Worm (Caenorhabditis elegans): ENCODE results near the gene srh-76.

ce11 chrV:5862479-5863188, 29.0 kb downstream of the srh-76 start, which contains the start of gene F26F12.8:
- no peak for TF ChIP-seq elt-3 (tag; optimal IDR thresholded peaks at IDR 0.05)
- no peak for TF ChIP-seq pqm-1 (tag; optimal IDR thresholded peaks at IDR 0.05)
- no peak for TF ChIP-seq egl-27 (tag; optimal IDR thresholded peaks at IDR 0.05)
- TF ChIP-seq ces-1 (GFP tag; optimal IDR thresholded peaks at IDR 0.05): no peak
- no peak for TF ChIP-seq elt-2 (tag; optimal IDR thresholded peaks at IDR 0.05)

All from whole organism, L1 larva.